Fruit fly (Drosophila melanogaster): ENCODE results near the gene CG13625.
A peak's percentile ranks its signal among the peaks of the same experiment; 100 is the strongest.

CG13625 gene

dm6 chr3R:24625517-24625925 lies 40.6 kb upstream of the CG13625 start, which contains the start of the genes Syx18 and atl (continued):
- TF ChIP-seq ash1 (GFP tag; optimal IDR thresholded peaks at IDR 0.05): no peak
- TF ChIP-seq onecut (GFP tag; IDR thresholded peaks at IDR 0.05): no peak
- TF ChIP-seq chn (GFP tag; optimal IDR thresholded peaks at IDR 0.05): no peak
- no peak for TF ChIP-seq gcm2 (GFP tag; optimal IDR thresholded peaks at IDR 0.05)
- TF ChIP-seq CG3995 (GFP tag; optimal IDR thresholded peaks at IDR 0.05): no peak
- TF ChIP-seq Elba2 (GFP tag; optimal IDR thresholded peaks at IDR 0.05): no peak
- no peak for TF ChIP-seq jing (GFP tag; optimal IDR thresholded peaks at IDR 0.05)
- TF ChIP-seq Nf-YB (GFP tag; optimal IDR thresholded peaks at IDR 0.05): no peak
- no peak for TF ChIP-seq CG18262 (tag; optimal IDR thresholded peaks at IDR 0.05)
- no peak for TF ChIP-seq lilli (GFP tag; optimal IDR thresholded peaks at IDR 0.05)
- TF ChIP-seq schlank (tag; optimal IDR thresholded peaks at IDR 0.05): no peak
- no peak for TF ChIP-seq zfh1 (GFP tag; IDR thresholded peaks at IDR 0.05)
- no peak for TF ChIP-seq CG18476 (GFP tag; optimal IDR thresholded peaks at IDR 0.05)
- TF ChIP-seq cwo (GFP tag; optimal IDR thresholded peaks at IDR 0.05): no peak
- TF ChIP-seq Dip2 (GFP tag; IDR thresholded peaks at IDR 0.05): no peak
- no peak for TF ChIP-seq yki (optimal IDR thresholded peaks at IDR 0.05)
- no peak for TF ChIP-seq CG17612 (GFP tag; IDR thresholded peaks at IDR 0.05)
- peak; percentile 64 for TF ChIP-seq CG17829 (tag; optimal IDR thresholded peaks at IDR 0.05)
- TF ChIP-seq Doc2 (GFP tag; IDR thresholded peaks at IDR 0.05): no peak
- no peak for TF ChIP-seq br (optimal IDR thresholded peaks at IDR 0.05)
- no peak for TF ChIP-seq HHEX (GFP tag; optimal IDR thresholded peaks at IDR 0.05)
- TF ChIP-seq CG1602 (GFP tag; optimal IDR thresholded peaks at IDR 0.05): no peak
- TF ChIP-seq B-H2 (GFP tag; optimal IDR thresholded peaks at IDR 0.05): peak; percentile 30
- peak; percentile 71 for TF ChIP-seq Dp (GFP tag; optimal IDR thresholded peaks at IDR 0.05)
- TF ChIP-seq lbe (GFP tag; optimal IDR thresholded peaks at IDR 0.05): peak; percentile 28
- no peak for TF ChIP-seq CG8089 (GFP tag; optimal IDR thresholded peaks at IDR 0.05)
- TF ChIP-seq bcd (GFP tag; optimal IDR thresholded peaks at IDR 0.05): peak; percentile 15
- peak; percentile 61 for TF ChIP-seq Jarid2 (GFP tag; optimal IDR thresholded peaks at IDR 0.05)
- TF ChIP-seq sna (GFP tag; IDR thresholded peaks at IDR 0.05; ENCODE audit: partially characterized antibody): peak; percentile 54
- TF ChIP-seq CG4282 (GFP tag; optimal IDR thresholded peaks at IDR 0.05): no peak
- no peak for TF ChIP-seq CG2129 (GFP tag; IDR thresholded peaks at IDR 0.05; ENCODE audit: partially characterized antibody)
- TF ChIP-seq CG17385 (GFP tag; optimal IDR thresholded peaks at IDR 0.05): no peak
- 0 out of 2 replicates have a peak, but pooled peaks have one; percentile 46 for TF ChIP-seq unc-4 (GFP tag; IDR thresholded peaks at IDR 0.05; ENCODE audit: partially characterized antibody)
- TF ChIP-seq CG17802 (tag; optimal IDR thresholded peaks at IDR 0.05): no peak
- peak; percentile 27 for TF ChIP-seq vfl (GFP tag; optimal IDR thresholded peaks at IDR 0.05)
- TF ChIP-seq fu2 (GFP tag; optimal IDR thresholded peaks at IDR 0.05): no peak
- TF ChIP-seq CG9215 (GFP tag; IDR thresholded peaks at IDR 0.05): no peak
- TF ChIP-seq tio (GFP tag; optimal IDR thresholded peaks at IDR 0.05): no peak
- TF ChIP-seq kni (GFP tag; optimal IDR thresholded peaks at IDR 0.05): no peak
- no peak for TF ChIP-seq CG6683 (GFP tag; optimal IDR thresholded peaks at IDR 0.05)
- TF ChIP-seq Hr51 (GFP tag; optimal IDR thresholded peaks at IDR 0.05): no peak
- TF ChIP-seq CG12155 (GFP tag; optimal IDR thresholded peaks at IDR 0.05): no peak
- TF ChIP-seq CG12219 (GFP tag; optimal IDR thresholded peaks at IDR 0.05): no peak
- TF ChIP-seq Kr (GFP tag; optimal IDR thresholded peaks at IDR 0.05): no peak
- TF ChIP-seq CG8478 (optimal IDR thresholded peaks at IDR 0.05): peak; percentile 38
- TF ChIP-seq Atf6 (GFP tag; IDR thresholded peaks at IDR 0.05): no peak
- no peak for TF ChIP-seq CG3065 (GFP tag; optimal IDR thresholded peaks at IDR 0.05)
- peak in 1 of 2 experiments; percentile 23 for TF ChIP-seq crp (GFP tag; optimal IDR thresholded peaks at IDR 0.05)
- peak; percentile 64 for TF ChIP-seq Fer1 (GFP tag; optimal IDR thresholded peaks at IDR 0.05)
- TF ChIP-seq exex (tag; optimal IDR thresholded peaks at IDR 0.05): no peak
- no peak for TF ChIP-seq fd102C (GFP tag; optimal IDR thresholded peaks at IDR 0.05)
- no peak for TF ChIP-seq ase (GFP tag; IDR thresholded peaks at IDR 0.05)

Data from whole organism, embryonic.